Fruit fly (Drosophila melanogaster) whole organism, wandering third instar larva: ENCODE data around the gene Nubp2.

Experiments
- Abd-B ChIP-seq: fragments of >200 bp; optimal IDR thresholded peaks from 2 replicates; lab custom pipeline; 2017; ENCODE audit warnings: missing biosample characterization, missing genetic modification characterization
- Hr83 ChIP-seq: fragments of 200-300 bp; sonication (Bioruptor generic); optimal IDR thresholded peaks from 2 replicates; lab custom pipeline; 2016; ENCODE audit warnings: missing biosample characterization, mild to moderate bottlenecking, missing genetic modification characterization, moderate library complexity; ENCODE audit not compliant: poor library complexity, severe bottlenecking
- h ChIP-seq: fragments of 200-800 bp; sonication (Bioruptor generic); optimal IDR thresholded peaks from 3 replicates; lab custom pipeline; 2016; ENCODE audit warnings: missing biosample characterization, mild to moderate bottlenecking, missing genetic modification characterization
- psq ChIP-seq: fragments of 200-800 bp; sonication (Bioruptor generic); optimal IDR thresholded peaks from 3 replicates; lab custom pipeline; 2017; ENCODE audit warnings: missing biosample characterization, mild to moderate bottlenecking, missing genetic modification characterization, moderate library complexity

- no peak for TF ChIP-seq Hr83 (GFP tag; lab: Kevin White, UChicago)
- no peak for TF ChIP-seq h (GFP tag; lab: Kevin White, UChicago)
- TF ChIP-seq Abd-B (GFP tag; lab: Kevin White, UChicago): no peak
- no peak for TF ChIP-seq psq (GFP tag; lab: Kevin White, UChicago)
Measured at dm6 chr3L:20531257-20531656, 4.9 kb downstream of the Nubp2 start.
